Fruit fly (Drosophila melanogaster) whole organism, embryonic: ENCODE measurements around the gene CG32313.
A peak's percentile ranks its signal among the peaks of the same experiment; 100 is the strongest.

Experiments
- Atf6 ChIP-seq: fragments of 200-800 bp; sonication (Bioruptor generic); IDR thresholded peaks from 2 replicates; pipeline ENCODE4 v1.3.6; 2022; ENCODE audit warnings: missing biosample characterization, missing genetic modification characterization
- CG1024 ChIP-seq: fragments of 200-800 bp; sonication (Bioruptor generic); IDR thresholded peaks from 2 replicates; pipeline ENCODE4 v1.3.6; 2022; ENCODE audit warnings: missing biosample characterization, missing genetic modification characterization
- CG10431 ChIP-seq: fragments of 200-800 bp; sonication (Bioruptor generic); optimal IDR thresholded peaks from 3 replicates; lab custom pipeline; 2018; ENCODE audit warnings: missing biosample characterization, mild to moderate bottlenecking, missing genetic modification characterization
- CG11723 ChIP-seq: fragments of 200-800 bp; sonication (Bioruptor generic); optimal IDR thresholded peaks from 2 replicates; lab custom pipeline; 2017; ENCODE audit warnings: missing biosample characterization, mild to moderate bottlenecking, missing genetic modification characterization
- CG17359 ChIP-seq: fragments of 200-800 bp; sonication (Bioruptor generic); optimal IDR thresholded peaks from 3 replicates; lab custom pipeline; 2018; ENCODE audit warnings: missing biosample characterization, mild to moderate bottlenecking, missing genetic modification characterization, moderate library complexity
- CG17612 ChIP-seq: fragments of 200-800 bp; sonication (Bioruptor generic); IDR thresholded peaks from 2 replicates; pipeline ENCODE4 v1.3.6; 2022; ENCODE audit warnings: missing biosample characterization, missing genetic modification characterization
- CG6683 ChIP-seq: fragments of 200-800 bp; sonication (Bioruptor generic); optimal IDR thresholded peaks from 2 replicates; lab custom pipeline; 2017; ENCODE audit warnings: missing biosample characterization, mild to moderate bottlenecking, missing genetic modification characterization, missing genetic modification reagents
- CG6813 ChIP-seq: fragments of 200-800 bp; sonication (Bioruptor generic); optimal IDR thresholded peaks from 2 replicates; lab custom pipeline; 2017; ENCODE audit warnings: missing biosample characterization, missing genetic modification characterization, mild to moderate bottlenecking, moderate library complexity, missing genetic modification reagents
- CG7357 ChIP-seq: fragments of 200-800 bp; sonication (Bioruptor generic); IDR thresholded peaks from 3 replicates; pipeline ENCODE4 v1.3.6; 2022; ENCODE audit warnings: missing biosample characterization, missing genetic modification characterization
- CG8290 ChIP-seq, 3 experiments: fragments of 200-800 bp; sonication (Bioruptor generic); optimal IDR thresholded peaks; 2 replicates each; lab custom pipeline; 2016 to 2019; ENCODE audit warnings: missing biosample characterization in 3 of 3, missing genetic modification characterization in 3 of 3, mild to moderate bottlenecking in 2 of 3, moderate library complexity in 1 of 3
- Deaf1 ChIP-seq: fragments of 200-800 bp; optimal IDR thresholded peaks from 3 replicates; lab custom pipeline; 2019; ENCODE audit warnings: missing biosample characterization, mild to moderate bottlenecking, missing genetic modification characterization, moderate library complexity
- Elba2 ChIP-seq: fragments of 200-800 bp; sonication (Bioruptor generic); optimal IDR thresholded peaks from 3 replicates; lab custom pipeline; 2016; ENCODE audit warnings: missing biosample characterization, missing genetic modification characterization
- Ets65A ChIP-seq: fragments of 200-800 bp; sonication (Bioruptor generic); peaks from one replicate; lab custom pipeline; 2016; ENCODE audit warnings: missing biosample characterization, missing genetic modification characterization
- Fer3 ChIP-seq: fragments of 200-800 bp; sonication (Bioruptor generic); optimal IDR thresholded peaks from 2 replicates; lab custom pipeline; 2018; ENCODE audit warnings: missing biosample characterization, mild to moderate bottlenecking, missing genetic modification characterization, moderate library complexity
- HmgZ ChIP-seq: fragments of 200-800 bp; sonication (Bioruptor generic); optimal IDR thresholded peaks from 2 replicates; lab custom pipeline; 2018; ENCODE audit warnings: missing biosample characterization, mild to moderate bottlenecking, missing genetic modification characterization
- Hsf ChIP-seq: fragments of 200-800 bp; sonication (Bioruptor generic); optimal IDR thresholded peaks from 3 replicates; lab custom pipeline; 2016; ENCODE audit warnings: missing biosample characterization, missing genetic modification characterization
- Med ChIP-seq: fragments of 200-800 bp; sonication (Bioruptor generic); peaks from one replicate; lab custom pipeline; 2016; ENCODE audit warnings: missing biosample characterization, missing genetic modification characterization, mild to moderate bottlenecking, inconsistent platforms, moderate library complexity
- Mes4 ChIP-seq: fragments of 200-800 bp; sonication (Bioruptor generic); optimal IDR thresholded peaks from 2 replicates; lab custom pipeline; 2016; ENCODE audit warnings: missing biosample characterization, missing genetic modification characterization
- Spps ChIP-seq: fragments of 200-800 bp; sonication (Bioruptor generic); optimal IDR thresholded peaks from 2 replicates; lab custom pipeline; 2018; ENCODE audit warnings: missing biosample characterization, mild to moderate bottlenecking, missing genetic modification characterization
- Sry-β ChIP-seq: fragments of 200-800 bp; sonication (Bioruptor generic); optimal IDR thresholded peaks from 2 replicates; lab custom pipeline; 2018; ENCODE audit warnings: missing biosample characterization, mild to moderate bottlenecking, missing genetic modification characterization, moderate library complexity
- bab2 ChIP-seq: fragments of 200-800 bp; sonication (Bioruptor generic); optimal IDR thresholded peaks from 2 replicates; lab custom pipeline; 2016; ENCODE audit warnings: missing biosample characterization, missing genetic modification characterization
- bbx ChIP-seq: fragments of 200-800 bp; sonication (Bioruptor generic); IDR thresholded peaks from 2 replicates; pipeline ENCODE4 v1.3.6; 2022; ENCODE audit warnings: missing biosample characterization, missing genetic modification characterization; ENCODE audit not compliant: partially characterized antibody
- exex ChIP-seq: fragments of 200-800 bp; sonication (Bioruptor generic); optimal IDR thresholded peaks from 4 replicates; lab custom pipeline; 2018; ENCODE audit warnings: missing biosample characterization, mild to moderate bottlenecking, missing genetic modification characterization, moderate library complexity
- gsb-n ChIP-seq: fragments of 200-800 bp; sonication (Bioruptor generic); optimal IDR thresholded peaks from 3 replicates; lab custom pipeline; 2018; ENCODE audit warnings: missing biosample characterization, mild to moderate bottlenecking, missing genetic modification characterization
- gt ChIP-seq: fragments of 200-800 bp; sonication (Bioruptor generic); IDR thresholded peaks from 2 replicates; pipeline ENCODE4 v1.3.6; 2022; ENCODE audit warnings: missing biosample characterization, missing genetic modification characterization
- hth ChIP-seq: fragments of >200 bp; optimal IDR thresholded peaks from 2 replicates; lab custom pipeline; 2017; ENCODE audit warnings: inconsistent platforms
- luna ChIP-seq: fragments of 200-800 bp; sonication (Bioruptor generic); optimal IDR thresholded peaks from 2 replicates; lab custom pipeline; 2016; ENCODE audit warnings: missing biosample characterization, missing genetic modification characterization
- mam ChIP-seq: fragments of 200-800 bp; sonication (Bioruptor generic); optimal IDR thresholded peaks from 3 replicates; lab custom pipeline; 2016; ENCODE audit warnings: missing biosample characterization, missing genetic modification characterization
- nerfin-2 ChIP-seq: fragments of 200-800 bp; sonication (Bioruptor generic); IDR thresholded peaks from 2 replicates; pipeline ENCODE4 v1.3.6; 2022; ENCODE audit warnings: missing biosample characterization, missing genetic modification characterization; ENCODE audit not compliant: partially characterized antibody
- nmo ChIP-seq: fragments of 200-800 bp; sonication (Bioruptor generic); optimal IDR thresholded peaks from 2 replicates; lab custom pipeline; 2018; ENCODE audit warnings: missing biosample characterization, mild to moderate bottlenecking, missing genetic modification characterization, moderate library complexity
- odd ChIP-seq: fragments of 200-800 bp; sonication (Bioruptor generic); optimal IDR thresholded peaks from 2 replicates; lab custom pipeline; 2017; ENCODE audit warnings: missing biosample characterization, mild to moderate bottlenecking, missing genetic modification characterization
- org-1 ChIP-seq: fragments of 200-800 bp; sonication (Bioruptor generic); optimal IDR thresholded peaks from 2 replicates; lab custom pipeline; 2017; ENCODE audit warnings: missing biosample characterization, missing genetic modification characterization
- pb ChIP-seq: fragments of 200-800 bp; sonication (Bioruptor generic); optimal IDR thresholded peaks from 3 replicates; lab custom pipeline; 2016; ENCODE audit warnings: missing biosample characterization, missing genetic modification characterization
- peb ChIP-seq: fragments of 200-800 bp; sonication (Bioruptor generic); IDR thresholded peaks from 2 replicates; pipeline ENCODE4 v1.3.6; 2022; ENCODE audit warnings: missing biosample characterization, missing genetic modification characterization
- pnt ChIP-seq: fragments of 200-800 bp; sonication (Bioruptor generic); optimal IDR thresholded peaks from 3 replicates; lab custom pipeline; 2016; ENCODE audit warnings: missing biosample characterization, missing genetic modification characterization
- pzg ChIP-seq: fragments of 200-800 bp; sonication (Bioruptor generic); optimal IDR thresholded peaks from 3 replicates; lab custom pipeline; 2018; ENCODE audit warnings: missing biosample characterization, mild to moderate bottlenecking, missing genetic modification characterization, moderate library complexity
- row ChIP-seq: fragments of 200-800 bp; sonication (Bioruptor generic); IDR thresholded peaks from 3 replicates; pipeline ENCODE4 v1.3.6; 2022; ENCODE audit warnings: missing biosample characterization, missing genetic modification characterization
- salm ChIP-seq: fragments of 200-800 bp; sonication (Bioruptor generic); optimal IDR thresholded peaks from 2 replicates; lab custom pipeline; 2018; ENCODE audit warnings: missing biosample characterization, mild to moderate bottlenecking, missing genetic modification characterization
- scrt ChIP-seq: fragments of 200-800 bp; sonication (Bioruptor generic); optimal IDR thresholded peaks from 2 replicates; lab custom pipeline; 2018; ENCODE audit warnings: missing biosample characterization, mild to moderate bottlenecking, missing genetic modification characterization, moderate library complexity
- sima ChIP-seq: fragments of 200-800 bp; sonication (Bioruptor generic); optimal IDR thresholded peaks from 2 replicates; lab custom pipeline; 2016; ENCODE audit warnings: missing biosample characterization, missing genetic modification characterization
- sqz ChIP-seq: fragments of 200-800 bp; sonication (Bioruptor generic); optimal IDR thresholded peaks from 3 replicates; lab custom pipeline; 2018; ENCODE audit warnings: missing biosample characterization, mild to moderate bottlenecking, missing genetic modification characterization
- sug ChIP-seq: fragments of 200-800 bp; optimal IDR thresholded peaks from 2 replicates; lab custom pipeline; 2019; ENCODE audit warnings: missing biosample characterization, mild to moderate bottlenecking, missing genetic modification characterization, moderate library complexity
- trh ChIP-seq: fragments of 200-800 bp; sonication (Bioruptor generic); optimal IDR thresholded peaks from 2 replicates; lab custom pipeline; 2016; ENCODE audit warnings: missing biosample characterization, missing genetic modification characterization
- twi ChIP-seq: fragments of 200-800 bp; optimal IDR thresholded peaks from 2 replicates; lab custom pipeline; 2019; ENCODE audit warnings: missing biosample characterization, mild to moderate bottlenecking, missing genetic modification characterization, moderate library complexity
- unpg ChIP-seq: fragments of 200-800 bp; sonication (Bioruptor generic); optimal IDR thresholded peaks from 3 replicates; lab custom pipeline; 2018; ENCODE audit warnings: missing biosample characterization, mild to moderate bottlenecking, missing genetic modification characterization, moderate library complexity
- zen ChIP-seq: fragments of 200-800 bp; sonication (Bioruptor generic); optimal IDR thresholded peaks from 3 replicates; lab custom pipeline; 2018; ENCODE audit warnings: missing biosample characterization, mild to moderate bottlenecking, missing genetic modification characterization, moderate library complexity
- zen2 ChIP-seq: fragments of 200-800 bp; sonication (Bioruptor generic); IDR thresholded peaks from 3 replicates; pipeline ENCODE4 v1.3.6; 2022; ENCODE audit warnings: missing biosample characterization, missing genetic modification characterization; ENCODE audit not compliant: partially characterized antibody

Gene CG32313

dm6 chr3L:1516631-1517273 lies 28.8 kb downstream of the CG32313 start, which contains the start of gene cue (continued):
- TF ChIP-seq Atf6 (GFP tag; lab: Robert Waterston, UW) (peak; percentile 15; the same call in 1 of the 2 replicates), sug (tag; lab: Kevin White, UChicago) (no peak), org-1 (GFP tag; lab: Kevin White, UChicago) (no peak), CG6813 (no peak), hth (no peak), CG8290 (GFP tag; optimal IDR thresholded peaks at IDR 0.05; lab: Kevin White, UChicago) (no peak), CG8290 (tag; optimal IDR thresholded peaks at IDR 0.05; lab: Kevin White, UChicago) (peak in 1 of 2 experiments; percentile 14), Deaf1 (tag; lab: Kevin White, UChicago) (no peak), Elba2 (GFP tag; lab: Kevin White, UChicago) (peak; percentile 17), CG7357 (GFP tag; lab: Robert Waterston, UW) (no peak), CG6683 (no peak), Ets65A (GFP tag; lab: Kevin White, UChicago) (peak; percentile 70), scrt (no peak), Hsf (no peak)
- TF ChIP-seq, all 482 proteins: peak for 26

dm6 chr3L:1515820-1516540 lies 29.6 kb downstream of the CG32313 start:
- peak; percentile 78 for TF ChIP-seq row (GFP tag; lab: Robert Waterston, UW)
- no peak for TF ChIP-seq nerfin-2
- TF ChIP-seq HmgZ (tag; lab: Kevin White, UChicago) = peak; percentile 62
- TF ChIP-seq pnt (GFP tag; lab: Kevin White, UChicago) = peak; percentile 56
- TF ChIP-seq trh = peak; percentile 54
- TF ChIP-seq mam = peak; percentile 59
- no peak for TF ChIP-seq bbx (GFP tag; lab: Robert Waterston, UW)
- TF ChIP-seq nmo = peak; percentile 85
- TF ChIP-seq Med (GFP tag; lab: Kevin White, UChicago) = peak; percentile 93
- TF ChIP-seq CG17612 (GFP tag; lab: Robert Waterston, UW) = no peak
- TF ChIP-seq CG11723 = peak; percentile 74
- peak; percentile 62 for TF ChIP-seq odd (GFP tag; lab: Kevin White, UChicago)
- peak; percentile 80 for TF ChIP-seq CG17359 (tag; lab: Kevin White, UChicago)
- TF ChIP-seq CG1024 = 0 out of 2 replicates have a peak, but pooled peaks have one; percentile 22
- TF ChIP-seq pb (GFP tag; lab: Kevin White, UChicago) = peak; percentile 19
- no peak for TF ChIP-seq pzg
- TF ChIP-seq CG10431 (GFP tag; lab: Kevin White, UChicago) = peak; percentile 60
- TF ChIP-seq zen2 (GFP tag; lab: Robert Waterston, UW) = no peak
- TF ChIP-seq Spps (tag; lab: Kevin White, UChicago) = peak; percentile 35
- peak; percentile 73 for TF ChIP-seq bab2 (GFP tag; lab: Kevin White, UChicago)
- TF ChIP-seq sqz (GFP tag; lab: Kevin White, UChicago) = peak; percentile 31
- peak; percentile 76 for TF ChIP-seq twi
- peak; percentile 57 for TF ChIP-seq Mes4
- peak; percentile 3 for TF ChIP-seq scrt
- TF ChIP-seq salm (tag; lab: Kevin White, UChicago) = peak; percentile 55
- TF ChIP-seq gt (GFP tag; lab: Robert Waterston, UW) = no peak
- no peak for TF ChIP-seq Sry-β
- TF ChIP-seq zen (tag; lab: Kevin White, UChicago) = peak; percentile 16
- TF ChIP-seq Fer3 (tag; lab: Kevin White, UChicago) = no peak
- TF ChIP-seq peb (GFP tag; lab: Robert Waterston, UW) = peak; percentile 47; the same call in 1 of the 2 replicates
- no peak for TF ChIP-seq luna
- TF ChIP-seq gsb-n (tag; lab: Kevin White, UChicago) = peak; percentile 82
- no peak for TF ChIP-seq sima (GFP tag; lab: Kevin White, UChicago)
- no peak for TF ChIP-seq Elba2 (GFP tag; lab: Kevin White, UChicago)
- peak; percentile 76 for TF ChIP-seq org-1 (GFP tag; lab: Kevin White, UChicago)
- TF ChIP-seq unpg (GFP tag; lab: Kevin White, UChicago) = peak; percentile 69
- TF ChIP-seq exex (tag; lab: Kevin White, UChicago) = no peak
